Worm (Caenorhabditis elegans) whole organism, L4 larva: ENCODE measurements around the gene C25B8.8.
A peak's percentile ranks its signal among the peaks of the same experiment; 100 is the strongest.

ENCODE experiments used
- D1046.2 ChIP-seq: fragments of 200-800 bp; sonication (Bioruptor generic); IDR thresholded peaks from 2 replicates; pipeline ENCODE4 v1.3.6; 2022; ENCODE audit warnings: missing genetic modification characterization, missing compliant biosample characterization
- T26A8.4 ChIP-seq: fragments of 200-800 bp; sonication (Bioruptor generic); IDR thresholded peaks from 2 replicates; pipeline ENCODE4 v1.3.6; 2022; ENCODE audit warnings: missing genetic modification characterization, missing compliant biosample characterization
- Y5F2A.4 ChIP-seq: fragments of 200-800 bp; sonication (Bioruptor generic); optimal IDR thresholded peaks from 2 replicates; lab custom pipeline; 2018; ENCODE audit warnings: mild to moderate bottlenecking, missing genetic modification characterization, missing compliant biosample characterization
- ZK546.5 ChIP-seq, 2 experiments: sonication (generic microtip); optimal IDR thresholded peaks; 2 replicates each; lab custom pipeline; 2017; ENCODE audit warnings: missing biosample characterization in 2 of 2, missing genetic modification characterization in 2 of 2
- aly-2 ChIP-seq: sonication (generic microtip); optimal IDR thresholded peaks from 2 replicates; lab custom pipeline; 2018; ENCODE audit warnings: missing biosample characterization, missing genetic modification characterization
- attf-4 ChIP-seq: sonication (generic microtip); optimal IDR thresholded peaks from 3 replicates; lab custom pipeline; 2017; ENCODE audit warnings: missing biosample characterization, missing genetic modification characterization
- ceh-44 ChIP-seq: fragments of 200-800 bp; sonication (Bioruptor generic); IDR thresholded peaks from 2 replicates; pipeline ENCODE4 v1.3.6; 2022; ENCODE audit warnings: missing genetic modification reagents, missing genetic modification characterization, missing compliant biosample characterization
- daf-12 ChIP-seq: fragments of 150-350 bp; optimal IDR thresholded peaks from 2 replicates; lab custom pipeline; 2014; ENCODE audit warnings: missing biosample characterization, missing genetic modification reagents, missing genetic modification characterization
- daf-16 ChIP-seq, 3 experiments: sonication (generic microtip); optimal IDR thresholded peaks; 2 replicates each; lab custom pipeline; 2016 to 2017; ENCODE audit warnings: missing genetic modification characterization in 3 of 3, missing genetic modification reagents in 3 of 3, mild to moderate bottlenecking in 2 of 3, missing compliant biosample characterization in 2 of 3, missing biosample characterization in 1 of 3, moderate library complexity in 1 of 3
- dmd-6 ChIP-seq: fragments of 200-800 bp; sonication (Bioruptor generic); IDR thresholded peaks from 2 replicates; pipeline ENCODE4 v1.3.6; 2022; ENCODE audit warnings: missing genetic modification reagents, missing genetic modification characterization, missing compliant biosample characterization
- dmd-8 ChIP-seq: fragments of 200-800 bp; sonication (Bioruptor generic); IDR thresholded peaks from 2 replicates; pipeline ENCODE4 v1.3.6; 2022; ENCODE audit warnings: missing genetic modification characterization, missing compliant biosample characterization
- dpl-1 ChIP-seq: fragments of 150-350 bp; optimal IDR thresholded peaks from 2 replicates; lab custom pipeline; 2014; ENCODE audit warnings: missing biosample characterization, missing genetic modification reagents, missing genetic modification characterization
- dve-1 ChIP-seq: sonication (generic microtip); optimal IDR thresholded peaks from 2 replicates; lab custom pipeline; 2017; ENCODE audit warnings: antibody characterized with exemption, mild to moderate bottlenecking, missing genetic modification characterization, missing compliant biosample characterization; ENCODE audit not compliant: insufficient read depth
- fkh-10 ChIP-seq: fragments of 150-350 bp; optimal IDR thresholded peaks from 2 replicates; lab custom pipeline; 2014; ENCODE audit warnings: missing biosample characterization, missing genetic modification reagents, missing genetic modification characterization
- hif-1 ChIP-seq, 2 experiments: sonication (generic microtip); optimal IDR thresholded peaks; 2 replicates each; lab custom pipeline; 2016 to 2017; ENCODE audit warnings: missing compliant biosample characterization in 2 of 2, missing genetic modification characterization in 2 of 2, missing genetic modification reagents in 2 of 2, missing genotype in 2 of 2, mild to moderate bottlenecking in 1 of 2
- hlh-11 ChIP-seq: fragments of 200-800 bp; sonication (Bioruptor generic); optimal IDR thresholded peaks from 2 replicates; lab custom pipeline; 2018; ENCODE audit warnings: mild to moderate bottlenecking, missing genetic modification characterization, missing compliant biosample characterization
- hlh-30 ChIP-seq: sonication (generic microtip); optimal IDR thresholded peaks from 2 replicates; lab custom pipeline; 2017; ENCODE audit warnings: antibody characterized with exemption, mild to moderate bottlenecking, missing genetic modification characterization, missing compliant biosample characterization; ENCODE audit not compliant: insufficient read depth
- lin-1 ChIP-seq: fragments of 200-800 bp; sonication (Bioruptor generic); IDR thresholded peaks from 2 replicates; pipeline ENCODE4 v1.3.6; 2022; ENCODE audit warnings: missing genetic modification reagents, missing genetic modification characterization, missing compliant biosample characterization
- lin-15B ChIP-seq: fragments of 150-350 bp; sonication (generic microtip); optimal IDR thresholded peaks from 3 replicates; lab custom pipeline; 2014; ENCODE audit warnings: missing biosample characterization, missing genetic modification characterization
- lin-38 ChIP-seq: fragments of 200-800 bp; sonication (Bioruptor generic); IDR thresholded peaks from 2 replicates; pipeline ENCODE4 v1.3.6; 2022; ENCODE audit warnings: missing genetic modification reagents, missing genetic modification characterization, missing compliant biosample characterization
- lsy-2 ChIP-seq, 2 experiments: fragments of 150-350 bp in 1 of 2; sonication (generic microtip) in 1 of 2; optimal IDR thresholded peaks; 2 replicates each; lab custom pipeline; 2014 to 2017; ENCODE audit warnings: missing biosample characterization in 2 of 2, missing genetic modification characterization in 2 of 2
- madf-5 ChIP-seq, 2 experiments: fragments of 200-800 bp; sonication (Bioruptor generic); IDR thresholded peaks; 2 replicates each; pipeline ENCODE4 v1.3.6; 2022; ENCODE audit warnings: missing compliant biosample characterization in 2 of 2, missing genetic modification characterization in 2 of 2
- madf-9 ChIP-seq: fragments of 200-800 bp; sonication (Bioruptor generic); conservative IDR thresholded peaks from 2 replicates; pipeline ENCODE4 v1.3.6; 2022; ENCODE audit warnings: missing genetic modification reagents, missing genetic modification characterization, missing compliant biosample characterization
- mdl-1 ChIP-seq, 2 experiments: fragments of 150-350 bp in 1 of 2; sonication (generic microtip) in 1 of 2; optimal IDR thresholded peaks; 2 replicates each; lab custom pipeline; 2014 to 2017; ENCODE audit warnings: missing biosample characterization in 2 of 2, missing genetic modification characterization in 2 of 2
- mdt-29 ChIP-seq: fragments of 200-800 bp; sonication (Bioruptor generic); IDR thresholded peaks from 2 replicates; pipeline ENCODE4 v1.3.6; 2022; ENCODE audit warnings: missing genetic modification reagents, missing genetic modification characterization, missing compliant biosample characterization
- mxl-3 ChIP-seq: fragments of 200-800 bp; sonication (Bioruptor generic); optimal IDR thresholded peaks from 2 replicates; lab custom pipeline; 2018; ENCODE audit warnings: mild to moderate bottlenecking, missing genetic modification characterization, missing compliant biosample characterization
- nhr-10 ChIP-seq: fragments of 150-350 bp; optimal IDR thresholded peaks from 2 replicates; lab custom pipeline; 2014; ENCODE audit warnings: missing biosample characterization, missing genetic modification characterization
- nhr-102 ChIP-seq: sonication (generic microtip); optimal IDR thresholded peaks from 2 replicates; lab custom pipeline; 2016; ENCODE audit warnings: mild to moderate bottlenecking, missing genetic modification characterization, moderate library complexity, missing compliant biosample characterization
- nhr-41 ChIP-seq: fragments of 200-800 bp; sonication (Bioruptor generic); IDR thresholded peaks from 2 replicates; pipeline ENCODE4 v1.3.6; 2022; ENCODE audit warnings: missing genetic modification reagents, missing genetic modification characterization, missing compliant biosample characterization
- nhr-42 ChIP-seq: fragments of 200-800 bp; sonication (Bioruptor generic); IDR thresholded peaks from 2 replicates; pipeline ENCODE4 v1.3.6; 2022; ENCODE audit warnings: missing genetic modification characterization, missing compliant biosample characterization
- nhr-48 ChIP-seq: sonication (generic microtip); optimal IDR thresholded peaks from 2 replicates; lab custom pipeline; 2016; ENCODE audit warnings: mild to moderate bottlenecking, missing genetic modification characterization, missing compliant biosample characterization
- nhr-76 ChIP-seq: fragments of 150-350 bp; optimal IDR thresholded peaks from 2 replicates; lab custom pipeline; 2014; ENCODE audit warnings: missing biosample characterization, missing genetic modification characterization
- nhr-77 ChIP-seq: fragments of 150-350 bp; optimal IDR thresholded peaks from 2 replicates; lab custom pipeline; 2014; ENCODE audit warnings: missing biosample characterization, missing genetic modification characterization
- pha-4 ChIP-seq, 2 experiments: fragments of 150-350 bp in 1 of 2; fragments of 200-800 bp in 1 of 2; sonication (Bioruptor generic) in 1 of 2; IDR thresholded peaks in 1 of 2; optimal IDR thresholded peaks in 1 of 2; 2 replicates each; pipeline versions ENCODE4 v1.3.6 to Lab custom; 2014 to 2022; ENCODE audit warnings: missing genetic modification characterization in 2 of 2, missing genetic modification reagents in 2 of 2, missing biosample characterization in 1 of 2, missing compliant biosample characterization in 1 of 2
- php-3 ChIP-seq: fragments of 200-800 bp; sonication (Bioruptor generic); IDR thresholded peaks from 2 replicates; pipeline ENCODE4 v1.3.6; 2022; ENCODE audit warnings: missing genetic modification reagents, missing genetic modification characterization, missing compliant biosample characterization
- pqm-1 ChIP-seq: sonication (generic microtip); optimal IDR thresholded peaks from 2 replicates; lab custom pipeline; 2017; ENCODE audit warnings: missing biosample characterization, missing genetic modification characterization
- saeg-2 ChIP-seq: fragments of 200-800 bp; sonication (Bioruptor generic); IDR thresholded peaks from 2 replicates; pipeline ENCODE4 v1.3.6; 2022; ENCODE audit warnings: missing genetic modification reagents, missing genetic modification characterization, missing compliant biosample characterization
- spr-1 ChIP-seq: sonication (generic microtip); optimal IDR thresholded peaks from 2 replicates; lab custom pipeline; 2016; ENCODE audit warnings: mild to moderate bottlenecking, missing genetic modification characterization, missing compliant biosample characterization
- tag-97 ChIP-seq: fragments of 200-800 bp; sonication (Bioruptor generic); IDR thresholded peaks from 2 replicates; pipeline ENCODE4 v1.3.6; 2022; ENCODE audit warnings: missing genetic modification characterization, missing compliant biosample characterization
- tra-1 ChIP-seq: fragments of 200-800 bp; sonication (Bioruptor generic); IDR thresholded peaks from 2 replicates; pipeline ENCODE4 v1.3.6; 2022; ENCODE audit warnings: missing genetic modification reagents, missing genetic modification characterization, missing compliant biosample characterization
- unc-39 ChIP-seq: sonication (generic microtip); optimal IDR thresholded peaks from 2 replicates; lab custom pipeline; 2017; ENCODE audit warnings: missing biosample characterization, missing genetic modification characterization
- unc-62 ChIP-seq, 3 experiments: fragments of 150-350 bp in 1 of 3; sonication (generic microtip); optimal IDR thresholded peaks in 2 of 3; peaks in 1 of 3; 1 replicate in 1 of 3; 2 replicates in 2 of 3; lab custom pipeline; 2014 to 2017; ENCODE audit warnings: missing biosample characterization in 3 of 3, missing genetic modification characterization in 3 of 3, missing genetic modification reagents in 3 of 3, missing genotype in 1 of 3
- zfp-3 ChIP-seq: fragments of 200-800 bp; sonication (Bioruptor generic); conservative IDR thresholded peaks from 2 replicates; pipeline ENCODE4 v1.3.6; 2022; ENCODE audit warnings: missing genetic modification reagents, missing genetic modification characterization, missing compliant biosample characterization
- zip-11 ChIP-seq: fragments of 200-800 bp; sonication (Bioruptor generic); IDR thresholded peaks from 2 replicates; pipeline ENCODE4 v1.3.6; 2022; ENCODE audit warnings: missing genetic modification characterization, missing compliant biosample characterization
- zip-2 ChIP-seq: fragments of 150-350 bp; optimal IDR thresholded peaks from 2 replicates; lab custom pipeline; 2014; ENCODE audit warnings: missing biosample characterization, missing genetic modification characterization

The C25B8.8 gene

DNA sequence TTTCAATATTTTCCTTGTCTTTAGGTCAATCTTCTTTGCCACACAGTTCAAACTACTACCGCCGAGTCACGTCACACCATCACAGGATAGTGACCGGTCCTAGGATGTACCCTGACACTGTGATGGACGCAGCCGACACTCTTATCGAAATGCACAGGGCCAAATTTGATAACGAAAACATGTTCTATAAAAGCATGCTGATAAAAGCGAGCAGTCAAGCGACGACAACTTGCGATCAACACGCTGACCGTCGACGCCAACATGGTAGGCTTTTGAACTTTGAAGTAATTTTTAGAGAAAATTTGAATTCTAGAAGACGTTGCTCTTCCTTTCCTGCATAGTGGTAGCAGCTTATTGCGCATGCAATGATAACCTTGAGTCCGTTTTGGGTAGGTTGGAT is 2.8 kb upstream of the C25B8.8 start, which contains the start of gene cpr-6 (continued):
- TF ChIP-seq ZK546.5 (tag; optimal IDR thresholded peaks at IDR 0.05; lab: Kevin White, UChicago) (no peak), dmd-8 (GFP tag; lab: Robert Waterston, UW) (no peak), nhr-42 (GFP tag; lab: Robert Waterston, UW) (0 out of 2 replicates have a peak, but pooled peaks have one; percentile 23), lin-38 (GFP tag; lab: Robert Waterston, UW) (no peak), madf-5 (GFP tag; IDR thresholded peaks at IDR 0.05; lab: Robert Waterston, UW) (no peak), lsy-2 (tag; optimal IDR thresholded peaks at IDR 0.05; lab: Kevin White, UChicago) (no peak), nhr-10 (no peak), lin-1 (0 out of 2 replicates have a peak, but pooled peaks have one; percentile 11), mdt-29 (GFP tag; lab: Robert Waterston, UW) (peak; percentile 55; the same call in 1 of the 2 replicates), nhr-48 (tag; lab: Kevin White, UChicago) (peak; percentile 30), mxl-3 (GFP tag; lab: Kevin White, UChicago) (peak; percentile 25), attf-4 (tag; lab: Kevin White, UChicago) (no peak), unc-62 (GFP tag; optimal IDR thresholded peaks at IDR 0.05 in 1 of 2; lab: Kevin White, UChicago) (no peak), unc-62 (tag; optimal IDR thresholded peaks at IDR 0.05; lab: Kevin White, UChicago) (no peak), T26A8.4 (GFP tag; lab: Robert Waterston, UW) (no peak), spr-1 (tag; lab: Kevin White, UChicago) (no peak), madf-9 (GFP tag; lab: Robert Waterston, UW) (no peak), dmd-6 (GFP tag; lab: Robert Waterston, UW) (peak; percentile 78), php-3 (GFP tag; lab: Robert Waterston, UW) (no peak), nhr-77 (peak; percentile 51), fkh-10 (no peak), mdl-1 (tag; optimal IDR thresholded peaks at IDR 0.05; lab: Kevin White, UChicago) (peak in 1 of 2 experiments; percentile 23), zfp-3 (GFP tag; lab: Robert Waterston, UW) (no peak), lin-15B (tag; lab: Kevin White, UChicago) (no peak), tag-97 (GFP tag; lab: Robert Waterston, UW) (no peak), hlh-30 (tag; lab: Kevin White, UChicago) (peak; percentile 54), hlh-11 (tag; lab: Kevin White, UChicago) (peak; percentile 79), ceh-44 (GFP tag; lab: Robert Waterston, UW) (no peak), nhr-76 (tag; lab: Kevin White, UChicago) (no peak), zip-2 (no peak), nhr-102 (peak; percentile 53), unc-39 (tag; lab: Kevin White, UChicago) (no peak)
- TF ChIP-seq, all 104 proteins: peak for 17

DNA sequence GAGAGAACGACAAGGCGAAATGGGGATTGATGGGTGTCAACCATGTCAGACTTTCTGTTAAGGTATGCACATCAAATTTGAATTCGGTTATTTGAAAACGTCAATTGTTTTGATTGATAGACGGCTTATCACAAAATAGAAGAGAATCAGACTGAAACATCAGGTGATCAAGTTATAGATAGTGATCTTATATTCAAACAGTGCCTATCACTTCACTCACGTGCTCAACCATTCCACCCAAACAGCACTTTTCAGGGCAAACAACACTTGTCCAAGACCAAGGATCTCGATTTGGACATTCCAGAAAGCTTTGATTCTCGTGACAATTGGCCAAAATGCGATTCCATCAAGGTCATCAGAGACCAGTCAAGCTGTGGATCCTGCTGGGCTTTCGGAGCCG is 2.2 kb upstream of the C25B8.8 start:
- peak; percentile 46 for TF ChIP-seq hlh-30 (tag; lab: Kevin White, UChicago)
- peak; percentile 24 for TF ChIP-seq pqm-1 (tag; lab: Kevin White, UChicago)
- peak; percentile 50; the same call in 1 of the 2 replicates for TF ChIP-seq tra-1
- peak; percentile 46; the same call in 1 of the 2 replicates for TF ChIP-seq lin-1
- peak; percentile 56 for TF ChIP-seq hlh-11 (tag; lab: Kevin White, UChicago)
- no peak for TF ChIP-seq daf-12 (tag; lab: Kevin White, UChicago)
- 0 out of 2 replicates have a peak, but pooled peaks have one; percentile 8 for TF ChIP-seq zfp-3 (GFP tag; lab: Robert Waterston, UW)
- no peak for TF ChIP-seq nhr-76 (tag; lab: Kevin White, UChicago)
- TF ChIP-seq nhr-41 (GFP tag; lab: Robert Waterston, UW): no peak
- TF ChIP-seq mdt-29 (GFP tag; lab: Robert Waterston, UW): peak; percentile 78
- 0 out of 2 replicates have a peak, but pooled peaks have one; percentile 62 for TF ChIP-seq D1046.2 (GFP tag; lab: Robert Waterston, UW)
- TF ChIP-seq saeg-2 (GFP tag; lab: Robert Waterston, UW): peak; percentile 47; the same call in 1 of the 2 replicates
- TF ChIP-seq hif-1 (tag; optimal IDR thresholded peaks at IDR 0.05; lab: Kevin White, UChicago): no peak
- no peak for TF ChIP-seq Y5F2A.4 (GFP tag; lab: Kevin White, UChicago)
- no peak for TF ChIP-seq pha-4 (GFP tag; IDR thresholded peaks at IDR 0.05; lab: Robert Waterston, UW)
- no peak for TF ChIP-seq pha-4 (tag; optimal IDR thresholded peaks at IDR 0.05; lab: Kevin White, UChicago)
- TF ChIP-seq zip-11: no peak
- TF ChIP-seq dmd-8 (GFP tag; lab: Robert Waterston, UW): no peak
- peak in 1 of 2 experiments; percentile 10 for TF ChIP-seq mdl-1 (tag; optimal IDR thresholded peaks at IDR 0.05; lab: Kevin White, UChicago)
- no peak for TF ChIP-seq dpl-1 (GFP tag; lab: Kevin White, UChicago)
- TF ChIP-seq dmd-6 (GFP tag; lab: Robert Waterston, UW): peak; percentile 73
- TF ChIP-seq aly-2 (tag; lab: Kevin White, UChicago): no peak
- TF ChIP-seq nhr-77: peak; percentile 32
- TF ChIP-seq dve-1 (tag; lab: Kevin White, UChicago): peak; percentile 75
- no peak for TF ChIP-seq daf-16 (GFP tag; optimal IDR thresholded peaks at IDR 0.05; lab: Kevin White, UChicago)
- peak; percentile 44 for TF ChIP-seq daf-16 (tag; optimal IDR thresholded peaks at IDR 0.05; lab: Kevin White, UChicago)
